Worm (Caenorhabditis elegans) whole organism, midembryonic: ENCODE measurements around the gene xbx-9.

Experiments used
- T22C8.4 ChIP-seq: fragments of 200-800 bp; sonication (Bioruptor generic); IDR thresholded peaks from 2 replicates; pipeline ENCODE4 v1.3.6; 2022; ENCODE audit warnings: missing genetic modification characterization, missing compliant biosample characterization
- cog-1 ChIP-seq: sonication (generic microtip); optimal IDR thresholded peaks from 2 replicates; lab custom pipeline; 2016; ENCODE audit warnings: missing genetic modification characterization, missing compliant biosample characterization
- flt-1 ChIP-seq: fragments of 200-800 bp; sonication (Bioruptor generic); IDR thresholded peaks from 2 replicates; pipeline ENCODE4 v1.3.6; 2022; ENCODE audit warnings: missing genetic modification characterization, missing compliant biosample characterization
- klf-2 ChIP-seq: fragments of 200-800 bp; sonication (Bioruptor generic); conservative IDR thresholded peaks from 2 replicates; pipeline ENCODE4 v1.3.6; 2022; ENCODE audit warnings: missing genetic modification reagents, missing genetic modification characterization, missing compliant biosample characterization
- med-1 ChIP-seq: sonication (generic microtip); optimal IDR thresholded peaks from 2 replicates; lab custom pipeline; 2017; ENCODE audit warnings: missing genetic modification characterization, mild to moderate bottlenecking, missing compliant biosample characterization, antibody characterized with exemption, missing genetic modification reagents; ENCODE audit not compliant: insufficient read depth
- ref-1 ChIP-seq: fragments of 200-800 bp; sonication (Bioruptor generic); conservative IDR thresholded peaks from 2 replicates; pipeline ENCODE4 v1.3.6; 2022; ENCODE audit warnings: missing genetic modification reagents, missing genetic modification characterization, missing compliant biosample characterization
- tab-1 ChIP-seq: fragments of 200-800 bp; sonication (Bioruptor generic); IDR thresholded peaks from 2 replicates; pipeline ENCODE4 v1.3.6; 2022; ENCODE audit warnings: missing genetic modification characterization, missing compliant biosample characterization
- ztf-23 ChIP-seq: fragments of 200-800 bp; sonication (Bioruptor generic); IDR thresholded peaks from 2 replicates; pipeline ENCODE4 v1.3.6; 2022; ENCODE audit warnings: missing genetic modification reagents, missing genetic modification characterization, missing compliant biosample characterization
- ztf-29 ChIP-seq: fragments of 200-800 bp; sonication (Bioruptor generic); IDR thresholded peaks from 2 replicates; pipeline ENCODE4 v1.3.6; 2022; ENCODE audit warnings: missing genetic modification reagents, missing genetic modification characterization, missing compliant biosample characterization

- TF ChIP-seq flt-1 (GFP tag; lab: Robert Waterston, UW) (no peak), med-1 (GFP tag; lab: Kevin White, UChicago) (no peak), ztf-29 (GFP tag; lab: Robert Waterston, UW) (no peak), T22C8.4 (GFP tag; lab: Robert Waterston, UW) (no peak), tab-1 (GFP tag; lab: Robert Waterston, UW) (no peak), cog-1 (tag; lab: Kevin White, UChicago) (no peak), ref-1 (GFP tag; lab: Robert Waterston, UW) (no peak), ztf-23 (GFP tag; lab: Robert Waterston, UW) (no peak), klf-2 (GFP tag; lab: Robert Waterston, UW) (no peak)
Measured at ce11 chrV:12752407-12752806, 18.4 kb downstream of the xbx-9 start, which contains the start of gene C15C8.8.
